Fruit fly (Drosophila melanogaster) whole organism, wandering third instar larva: ENCODE measurements around the gene AhcyL2.

ENCODE experiments used
- Abd-B ChIP-seq: fragments of >200 bp; optimal IDR thresholded peaks from 2 replicates; lab custom pipeline; 2017; ENCODE audit warnings: missing biosample characterization, missing genetic modification characterization
- CG32264 ChIP-seq: fragments of 200-800 bp; sonication (Bioruptor generic); optimal IDR thresholded peaks from 2 replicates; lab custom pipeline; 2016; ENCODE audit warnings: missing biosample characterization, missing genetic modification characterization
- CG9705 ChIP-seq: fragments of 200-800 bp; sonication (Bioruptor generic); optimal IDR thresholded peaks from 2 replicates; lab custom pipeline; 2018; ENCODE audit warnings: missing biosample characterization, mild to moderate bottlenecking, missing genetic modification characterization
- CrebA ChIP-seq: fragments of 200-800 bp; sonication (Bioruptor generic); optimal IDR thresholded peaks from 2 replicates; lab custom pipeline; 2016; ENCODE audit warnings: missing biosample characterization, mild to moderate bottlenecking, missing genetic modification characterization, borderline replicate concordance
- Dfd ChIP-seq: fragments of >200 bp; optimal IDR thresholded peaks from 2 replicates; lab custom pipeline; 2017; ENCODE audit warnings: missing biosample characterization, missing genetic modification characterization
- GATAd ChIP-seq: sonication (Bioruptor generic); optimal IDR thresholded peaks from 2 replicates; lab custom pipeline; 2016; ENCODE audit warnings: missing biosample characterization, missing genetic modification characterization
- Hnf4 ChIP-seq: fragments of 200-800 bp; sonication (Bioruptor generic); optimal IDR thresholded peaks from 2 replicates; lab custom pipeline; 2016; ENCODE audit warnings: missing biosample characterization, mild to moderate bottlenecking, missing genetic modification characterization
- Hr83 ChIP-seq: fragments of 200-300 bp; sonication (Bioruptor generic); optimal IDR thresholded peaks from 2 replicates; lab custom pipeline; 2016; ENCODE audit warnings: missing biosample characterization, mild to moderate bottlenecking, missing genetic modification characterization, moderate library complexity; ENCODE audit not compliant: poor library complexity, severe bottlenecking
- Jra ChIP-seq: sonication (Bioruptor generic); optimal IDR thresholded peaks from 2 replicates; lab custom pipeline; 2016; ENCODE audit warnings: missing biosample characterization, missing genetic modification characterization
- Mio ChIP-seq: sonication (Bioruptor generic); optimal IDR thresholded peaks from 2 replicates; lab custom pipeline; 2016; ENCODE audit warnings: missing biosample characterization, missing genetic modification characterization
- Myc ChIP-seq: fragments of >200 bp; optimal IDR thresholded peaks from 2 replicates; lab custom pipeline; 2017
- N ChIP-seq: fragments of >200 bp; optimal IDR thresholded peaks from 2 replicates; lab custom pipeline; 2018; ENCODE audit warnings: missing biosample characterization, missing external identifiers, missing genetic modification characterization
- Rel ChIP-seq, 2 experiments: fragments of 200-800 bp; sonication (Bioruptor generic) in 1 of 2; optimal IDR thresholded peaks; 2 replicates in 1 of 2; 3 replicates in 1 of 2; lab custom pipeline; 2016 to 2019; ENCODE audit warnings: mild to moderate bottlenecking in 2 of 2, missing biosample characterization in 2 of 2, missing genetic modification characterization in 2 of 2, moderate library complexity in 1 of 2
- Vsx2 ChIP-seq: fragments of 200-300, 225-300 bp; sonication (Bioruptor generic); optimal IDR thresholded peaks from 2 replicates; lab custom pipeline; 2018; ENCODE audit warnings: missing biosample characterization, missing genetic modification characterization; ENCODE audit not compliant: partially characterized antibody
- dl ChIP-seq, 2 experiments: fragments of 175-275, 200-275 bp in 1 of 2; fragments of 200-275 bp in 1 of 2; sonication (Bioruptor generic); optimal IDR thresholded peaks; lab custom pipeline; 2018; ENCODE audit warnings: mild to moderate bottlenecking in 2 of 2, missing biosample characterization in 2 of 2, missing genetic modification characterization in 2 of 2, moderate library complexity in 2 of 2; ENCODE audit not compliant: partially characterized antibody in 2 of 2, insufficient read depth in 1 of 2
- dmrt93B ChIP-seq: fragments of 200-800 bp; sonication (Bioruptor generic); optimal IDR thresholded peaks from 2 replicates; lab custom pipeline; 2018; ENCODE audit warnings: missing biosample characterization, mild to moderate bottlenecking, missing genetic modification characterization
- ey ChIP-seq: fragments of 200-800 bp; sonication (Bioruptor generic); optimal IDR thresholded peaks from 2 replicates; lab custom pipeline; 2016; ENCODE audit warnings: missing biosample characterization, missing genetic modification characterization
- fru ChIP-seq: fragments of 200-800 bp; sonication (Bioruptor generic); optimal IDR thresholded peaks from 3 replicates; lab custom pipeline; 2016; ENCODE audit warnings: missing biosample characterization, mild to moderate bottlenecking, missing genetic modification characterization
- h ChIP-seq: fragments of 200-800 bp; sonication (Bioruptor generic); optimal IDR thresholded peaks from 3 replicates; lab custom pipeline; 2016; ENCODE audit warnings: missing biosample characterization, mild to moderate bottlenecking, missing genetic modification characterization
- jim ChIP-seq: fragments of 175-275, 200-325 bp; sonication (Bioruptor generic); optimal IDR thresholded peaks from 2 replicates; lab custom pipeline; 2016; ENCODE audit warnings: missing biosample characterization, mild to moderate bottlenecking, missing genetic modification characterization
- pan ChIP-seq: fragments of >200 bp; optimal IDR thresholded peaks from 2 replicates; lab custom pipeline; 2017
- rgr ChIP-seq: fragments of 200-800 bp; sonication (Bioruptor generic); optimal IDR thresholded peaks from 3 replicates; lab custom pipeline; 2016; ENCODE audit warnings: missing biosample characterization, mild to moderate bottlenecking, missing genetic modification characterization
- sage ChIP-seq: fragments of 200-800 bp; sonication (Bioruptor generic); optimal IDR thresholded peaks from 2 replicates; lab custom pipeline; 2016; ENCODE audit warnings: missing biosample characterization, mild to moderate bottlenecking, missing genetic modification characterization
- sv ChIP-seq: fragments of 200-800 bp; sonication (Bioruptor generic); optimal IDR thresholded peaks from 3 replicates; lab custom pipeline; 2016; ENCODE audit warnings: missing biosample characterization, missing genetic modification characterization
- tai ChIP-seq: sonication (Bioruptor generic); optimal IDR thresholded peaks from 2 replicates; lab custom pipeline; 2016; ENCODE audit warnings: missing biosample characterization, missing genetic modification characterization
- usp ChIP-seq: fragments of >200 bp; optimal IDR thresholded peaks from 2 replicates; lab custom pipeline; 2017; ENCODE audit warnings: missing biosample characterization, missing genetic modification characterization

AhcyL2 gene

DNA sequence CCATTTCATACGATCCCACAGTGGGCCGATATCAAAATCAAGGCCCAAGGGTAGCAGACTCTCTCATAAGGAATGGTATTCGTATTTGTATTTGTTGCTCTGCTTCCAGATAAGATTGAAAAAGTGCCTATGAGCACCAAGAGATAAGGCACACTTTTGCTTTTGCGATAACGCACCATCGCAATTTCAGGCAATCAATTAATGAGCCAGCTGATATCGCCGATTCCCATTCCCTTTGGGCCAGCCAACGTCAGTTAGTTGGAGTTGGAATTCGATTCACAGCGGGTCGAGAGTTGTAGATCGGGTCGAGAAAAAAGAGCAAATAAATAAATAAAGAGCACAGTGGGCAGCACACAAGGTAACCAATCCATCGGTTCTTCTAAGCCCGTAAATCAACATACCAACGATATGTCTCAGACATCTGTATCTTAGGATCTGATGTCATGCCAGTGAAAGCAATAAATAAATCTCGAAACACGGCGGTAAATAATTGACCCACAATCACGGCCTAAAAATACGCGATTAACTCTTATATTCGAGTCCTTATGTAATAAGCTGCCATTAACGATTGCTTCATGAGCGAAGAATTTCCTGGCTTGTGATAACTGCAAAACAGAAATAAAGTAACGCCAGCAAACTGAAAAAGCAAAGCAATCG is 26.2 kb upstream of the AhcyL2 start, which contains the start of gene CG8907:
Gene CG8907, plus strand, starts transcription at position 252 of the 657 bp plus-strand sequence.
- peak; percentile 27 for TF ChIP-seq Vsx2 (GFP tag; lab: Kevin White, UChicago)
- no peak for TF ChIP-seq Jra (GFP tag; lab: Kevin White, UChicago)
- peak; percentile 74 for TF ChIP-seq h (GFP tag; lab: Kevin White, UChicago)
- no peak for TF ChIP-seq Rel (GFP tag; optimal IDR thresholded peaks at IDR 0.05; lab: Kevin White, UChicago)
- peak; percentile 7 for TF ChIP-seq Rel (tag; optimal IDR thresholded peaks at IDR 0.05; lab: Kevin White, UChicago)
- peak; percentile 27 for TF ChIP-seq fru (GFP tag; lab: Kevin White, UChicago)

DNA sequence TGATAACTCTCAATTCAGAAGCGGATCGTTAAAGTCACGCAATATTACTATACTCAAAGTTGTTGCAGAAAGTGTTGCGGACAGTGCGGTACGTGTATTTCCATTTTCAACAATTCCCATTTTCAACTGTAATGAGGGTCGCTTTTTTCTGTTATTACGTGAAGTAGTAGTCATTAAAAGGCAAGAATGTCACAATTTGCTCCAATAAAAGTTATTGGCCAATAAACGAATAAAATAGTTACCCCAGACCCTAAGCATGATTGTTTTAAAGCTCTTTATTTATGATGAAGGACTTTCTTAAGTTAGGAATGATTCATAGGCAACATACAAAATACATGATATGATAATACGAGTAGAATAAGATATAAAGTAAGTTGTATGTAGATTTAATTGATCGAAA is 25.4 kb upstream of the AhcyL2 start:
- TF ChIP-seq sage (GFP tag; lab: Kevin White, UChicago) (no peak), Abd-B (no peak), dmrt93B (GFP tag; lab: Kevin White, UChicago) (no peak), jim (GFP tag; lab: Kevin White, UChicago) (no peak), Myc (no peak), tai (GFP tag; lab: Kevin White, UChicago) (no peak), CrebA (GFP tag; lab: Kevin White, UChicago) (no peak), Mio (GFP tag; lab: Kevin White, UChicago) (no peak), fru (GFP tag; lab: Kevin White, UChicago) (no peak), GATAd (GFP tag; lab: Kevin White, UChicago) (no peak), Dfd (no peak), Vsx2 (GFP tag; lab: Kevin White, UChicago) (no peak), Hnf4 (GFP tag; lab: Kevin White, UChicago) (no peak), pan (lab: Kevin White, UChicago) (no peak), dl (GFP tag; optimal IDR thresholded peaks at IDR 0.05; lab: Kevin White, UChicago; ENCODE audit: insufficient read depth in 1 of 2, partially characterized antibody in 2 of 2) (no peak)

DNA sequence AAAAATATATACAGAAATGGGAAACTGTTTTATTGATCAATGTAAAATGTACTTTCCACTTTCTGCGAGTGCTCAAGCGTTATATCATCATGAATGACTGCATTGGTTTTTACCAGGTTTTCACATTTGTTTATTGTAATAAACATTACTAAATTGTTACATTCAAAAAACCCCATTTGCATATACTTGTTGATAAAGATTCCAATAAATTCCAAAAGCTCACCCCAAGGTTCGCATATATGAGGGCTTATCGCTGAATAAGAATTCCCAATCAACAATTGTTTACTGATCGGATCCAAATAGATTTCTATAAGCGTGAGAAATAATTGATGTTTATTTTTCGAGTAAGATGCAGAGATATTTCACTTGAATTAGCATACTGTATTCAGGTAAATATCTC is 21.5 kb upstream of the AhcyL2 start:
- TF ChIP-seq sv (GFP tag; lab: Kevin White, UChicago) (no peak), Rel (GFP tag; optimal IDR thresholded peaks at IDR 0.05; lab: Kevin White, UChicago) (no peak), Rel (tag; optimal IDR thresholded peaks at IDR 0.05; lab: Kevin White, UChicago) (peak; percentile 90), CG32264 (GFP tag; lab: Kevin White, UChicago) (no peak), N (GFP tag; lab: Kevin White, UChicago) (no peak), fru (GFP tag; lab: Kevin White, UChicago) (no peak)
- TF ChIP-seq, all 38 proteins: peak for 1

DNA sequence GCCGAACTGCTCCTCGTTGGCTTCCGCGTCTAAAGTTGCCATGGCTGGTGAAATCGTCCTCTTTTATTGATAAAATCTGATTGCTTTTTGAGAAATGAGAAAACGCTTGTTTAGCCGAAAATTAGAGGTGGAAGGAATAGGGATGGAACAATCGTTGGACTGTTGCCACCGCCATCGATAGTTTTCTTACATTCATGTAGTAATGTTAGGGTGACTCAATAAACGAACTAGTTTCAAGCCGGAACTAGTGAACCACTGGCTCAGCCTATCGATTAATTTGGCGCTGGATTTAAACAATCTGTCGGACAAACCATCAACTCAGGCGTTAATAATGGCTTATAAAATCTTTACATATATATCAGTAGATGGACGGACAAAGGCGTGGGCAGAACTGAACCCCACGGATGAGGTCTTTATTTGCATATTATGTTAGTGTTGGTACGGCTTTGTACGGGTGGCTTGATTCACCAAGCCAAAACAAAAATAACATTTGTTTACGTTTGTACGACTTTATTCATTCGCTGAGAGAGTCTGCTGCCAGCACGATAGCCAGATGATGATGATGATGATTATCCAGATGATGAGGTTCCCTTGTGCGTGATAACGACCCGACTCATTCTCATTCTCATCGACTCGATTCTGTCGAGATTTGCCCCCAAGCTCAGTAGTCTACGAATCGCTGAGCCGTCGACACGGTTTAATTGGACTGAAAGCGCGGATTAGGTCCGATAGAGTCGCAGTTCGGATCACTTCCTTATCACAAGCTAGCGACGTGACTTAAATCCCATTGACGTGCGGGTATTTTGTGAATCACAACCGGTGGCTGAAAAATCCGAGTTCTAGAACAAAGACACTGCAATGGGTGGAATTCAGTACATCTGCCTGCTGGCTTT is 20.5 kb upstream of the AhcyL2 start, which contains the start of the genes Sf3a1 and Irc:
Gene Sf3a1, minus strand, starts transcription at position 138 of the 893 bp plus-strand sequence.
Gene Irc, plus strand, starts transcription at position 658 of the 893 bp plus-strand sequence.
- TF ChIP-seq Hr83 (peak; percentile 60), Jra (GFP tag; lab: Kevin White, UChicago) (peak; percentile 37), ey (peak; percentile 13), Myc (no peak), Rel (GFP tag; optimal IDR thresholded peaks at IDR 0.05; lab: Kevin White, UChicago) (no peak), Rel (tag; optimal IDR thresholded peaks at IDR 0.05; lab: Kevin White, UChicago) (peak; percentile 96), Hnf4 (GFP tag; lab: Kevin White, UChicago) (peak; percentile 50), usp (GFP tag; lab: Kevin White, UChicago) (no peak), rgr (GFP tag; lab: Kevin White, UChicago) (peak; percentile 4), CG9705 (GFP tag; lab: Kevin White, UChicago) (no peak), fru (GFP tag; lab: Kevin White, UChicago) (peak; percentile 95)
